Fruit fly (Drosophila melanogaster): Measurements from ENCODE around the gene m.

- no peak for TF ChIP-seq EcR (GFP tag; optimal IDR thresholded peaks at IDR 0.05)
- TF ChIP-seq pan (optimal IDR thresholded peaks at IDR 0.05), result no peak
Observed at dm6 chrX:11764540-11765136, 10.6 kb downstream of the m start, which contains the start of gene CG9360.
